Worm (Caenorhabditis elegans) whole organism, L3 larva: Measurements from ENCODE around the gene Y38C1AA.6.
A peak's percentile ranks its signal among the peaks of the same experiment; 100 is the strongest.

Experiments
- R02D3.7 ChIP-seq: fragments of 150-350 bp; optimal IDR thresholded peaks from 2 replicates; lab custom pipeline; 2014; ENCODE audit warnings: missing biosample characterization, missing genetic modification characterization
- ZK546.5 ChIP-seq: sonication (generic microtip); optimal IDR thresholded peaks from 2 replicates; lab custom pipeline; 2017; ENCODE audit warnings: missing biosample characterization, missing genetic modification characterization
- aly-2 ChIP-seq: fragments of 150-350 bp; optimal IDR thresholded peaks from 2 replicates; lab custom pipeline; 2014; ENCODE audit warnings: missing biosample characterization, missing genetic modification characterization
- ama-1 ChIP-seq: fragments of 150-350 bp; optimal IDR thresholded peaks from 2 replicates; lab custom pipeline; 2018
- ceh-16 ChIP-seq: sonication (generic microtip); optimal IDR thresholded peaks from 2 replicates; lab custom pipeline; 2017; ENCODE audit warnings: missing biosample characterization, missing genetic modification characterization
- ceh-28 ChIP-seq: fragments of 150-350 bp; optimal IDR thresholded peaks from 2 replicates; lab custom pipeline; 2014; ENCODE audit warnings: missing biosample characterization, missing genetic modification reagents, missing genetic modification characterization
- ceh-9 ChIP-seq: sonication (generic microtip); optimal IDR thresholded peaks from 2 replicates; lab custom pipeline; 2018; ENCODE audit warnings: missing biosample characterization, missing genetic modification characterization
- daf-12 ChIP-seq: fragments of 150-350 bp; optimal IDR thresholded peaks from 2 replicates; lab custom pipeline; 2014; ENCODE audit warnings: missing biosample characterization, missing genetic modification reagents, missing genetic modification characterization
- egl-27 ChIP-seq: sonication (generic microtip); optimal IDR thresholded peaks from 4 replicates; lab custom pipeline; 2017; ENCODE audit warnings: missing biosample characterization, missing genetic modification reagents, missing genetic modification characterization
- egl-5 ChIP-seq: fragments of 150-350 bp; optimal IDR thresholded peaks from 2 replicates; lab custom pipeline; 2017; ENCODE audit warnings: missing biosample characterization, missing genetic modification reagents, missing genetic modification characterization, inconsistent platforms
- elt-1 ChIP-seq: fragments of 150-350 bp; optimal IDR thresholded peaks from 2 replicates; lab custom pipeline; 2014; ENCODE audit warnings: missing biosample characterization, missing genetic modification characterization
- elt-2 ChIP-seq: sonication (generic microtip); optimal IDR thresholded peaks from 2 replicates; lab custom pipeline; 2016; ENCODE audit warnings: missing genetic modification reagents, mild to moderate bottlenecking, missing genetic modification characterization, missing compliant biosample characterization
- fkh-10 ChIP-seq: sonication (generic microtip); optimal IDR thresholded peaks from 2 replicates; lab custom pipeline; 2017; ENCODE audit warnings: missing biosample characterization, missing genetic modification reagents, missing genetic modification characterization
- fkh-2 ChIP-seq: fragments of 150-350 bp; optimal IDR thresholded peaks from 2 replicates; lab custom pipeline; 2014; ENCODE audit warnings: missing biosample characterization, missing genetic modification reagents, missing genetic modification characterization
- fos-1 ChIP-seq: fragments of 150-350 bp; optimal IDR thresholded peaks from 2 replicates; lab custom pipeline; 2014; ENCODE audit warnings: missing biosample characterization, missing genetic modification characterization
- hmg-11 ChIP-seq: sonication (generic microtip); optimal IDR thresholded peaks from 2 replicates; lab custom pipeline; 2016; ENCODE audit warnings: missing genetic modification characterization, missing compliant biosample characterization
- jun-1 ChIP-seq: fragments of 150-350 bp; optimal IDR thresholded peaks from 2 replicates; lab custom pipeline; 2014; ENCODE audit warnings: missing biosample characterization, missing genetic modification reagents, missing genetic modification characterization
- lin-15B ChIP-seq: fragments of 150-350 bp; optimal IDR thresholded peaks from 2 replicates; lab custom pipeline; 2014; ENCODE audit warnings: missing biosample characterization, missing genetic modification characterization
- lin-39 ChIP-seq: fragments of 150-350 bp; optimal IDR thresholded peaks from 2 replicates; lab custom pipeline; 2018; ENCODE audit warnings: missing biosample characterization, missing genetic modification reagents, missing genetic modification characterization
- lsy-12 ChIP-seq: sonication (generic microtip); optimal IDR thresholded peaks from 2 replicates; lab custom pipeline; 2016; ENCODE audit warnings: mild to moderate bottlenecking, missing genetic modification characterization, missing compliant biosample characterization
- mdl-1 ChIP-seq: fragments of 150-350 bp; optimal IDR thresholded peaks from 2 replicates; lab custom pipeline; 2014; ENCODE audit warnings: missing biosample characterization, missing genetic modification characterization
- mml-1 ChIP-seq: fragments of 150-350 bp; sonication (generic microtip); optimal IDR thresholded peaks from 3 replicates; lab custom pipeline; 2014; ENCODE audit warnings: missing biosample characterization, missing genetic modification characterization
- nfya-1 ChIP-seq: sonication (generic microtip); optimal IDR thresholded peaks from 2 replicates; lab custom pipeline; 2017; ENCODE audit warnings: missing genetic modification characterization, mild to moderate bottlenecking, missing compliant biosample characterization, antibody characterized with exemption, moderate library complexity; ENCODE audit not compliant: insufficient read depth
- nhr-11 ChIP-seq: fragments of 150-350 bp; optimal IDR thresholded peaks from 2 replicates; lab custom pipeline; 2014; ENCODE audit warnings: missing biosample characterization, missing genetic modification characterization
- nhr-12 ChIP-seq: fragments of 150-350 bp; optimal IDR thresholded peaks from 2 replicates; lab custom pipeline; 2014; ENCODE audit warnings: missing biosample characterization, missing genetic modification characterization
- nhr-23 ChIP-seq: fragments of 150-350 bp; optimal IDR thresholded peaks from 2 replicates; lab custom pipeline; 2014; ENCODE audit warnings: missing biosample characterization, missing genetic modification reagents, missing genetic modification characterization
- nhr-237 ChIP-seq: fragments of 150-350 bp; optimal IDR thresholded peaks from 2 replicates; lab custom pipeline; 2014; ENCODE audit warnings: missing biosample characterization, missing genetic modification characterization
- nhr-25 ChIP-seq: sonication (generic microtip); optimal IDR thresholded peaks from 2 replicates; lab custom pipeline; 2017; ENCODE audit warnings: missing biosample characterization, missing genetic modification characterization
- nhr-28 ChIP-seq: fragments of 150-350 bp; optimal IDR thresholded peaks from 2 replicates; lab custom pipeline; 2014; ENCODE audit warnings: missing biosample characterization, missing genetic modification characterization
- nhr-43 ChIP-seq: sonication (generic microtip); optimal IDR thresholded peaks from 2 replicates; lab custom pipeline; 2016; ENCODE audit warnings: mild to moderate bottlenecking, missing genetic modification characterization, missing compliant biosample characterization; ENCODE audit not compliant: poor library complexity, severe bottlenecking
- nhr-67 ChIP-seq: fragments of 150-350 bp; optimal IDR thresholded peaks from 2 replicates; lab custom pipeline; 2014; ENCODE audit warnings: missing biosample characterization, missing genetic modification characterization
- nhr-76 ChIP-seq: fragments of 150-350 bp; sonication (generic microtip); optimal IDR thresholded peaks from 5 replicates; lab custom pipeline; 2014; ENCODE audit warnings: missing biosample characterization, missing genetic modification characterization
- nhr-77 ChIP-seq: fragments of 150-350 bp; optimal IDR thresholded peaks from 2 replicates; lab custom pipeline; 2014; ENCODE audit warnings: missing biosample characterization, missing genetic modification characterization
- pha-4 ChIP-seq: fragments of 150-350 bp; optimal IDR thresholded peaks from 2 replicates; lab custom pipeline; 2014; ENCODE audit warnings: missing biosample characterization, missing genetic modification reagents, missing genetic modification characterization
- pqm-1 ChIP-seq: fragments of 150-350 bp; optimal IDR thresholded peaks from 2 replicates; lab custom pipeline; 2017; ENCODE audit warnings: missing biosample characterization, missing genetic modification characterization, inconsistent platforms
- skn-1 ChIP-seq: fragments of 150-350 bp; optimal IDR thresholded peaks from 2 replicates; lab custom pipeline; 2014; ENCODE audit warnings: missing biosample characterization, missing genetic modification characterization
- tbx-2 ChIP-seq: sonication (generic microtip); optimal IDR thresholded peaks from 2 replicates; lab custom pipeline; 2016; ENCODE audit warnings: mild to moderate bottlenecking, missing genetic modification characterization, missing compliant biosample characterization
- unc-39 ChIP-seq: sonication (generic microtip); optimal IDR thresholded peaks from 4 replicates; lab custom pipeline; 2017; ENCODE audit warnings: missing biosample characterization, missing genetic modification characterization
- ztf-11 ChIP-seq: fragments of 150-350 bp; optimal IDR thresholded peaks from 2 replicates; lab custom pipeline; 2014; ENCODE audit warnings: missing biosample characterization, missing genetic modification characterization
- ztf-4 ChIP-seq: fragments of 150-350 bp; optimal IDR thresholded peaks from 2 replicates; lab custom pipeline; 2014; ENCODE audit warnings: missing biosample characterization, missing genetic modification characterization

Y38C1AA.6 gene

DNA sequence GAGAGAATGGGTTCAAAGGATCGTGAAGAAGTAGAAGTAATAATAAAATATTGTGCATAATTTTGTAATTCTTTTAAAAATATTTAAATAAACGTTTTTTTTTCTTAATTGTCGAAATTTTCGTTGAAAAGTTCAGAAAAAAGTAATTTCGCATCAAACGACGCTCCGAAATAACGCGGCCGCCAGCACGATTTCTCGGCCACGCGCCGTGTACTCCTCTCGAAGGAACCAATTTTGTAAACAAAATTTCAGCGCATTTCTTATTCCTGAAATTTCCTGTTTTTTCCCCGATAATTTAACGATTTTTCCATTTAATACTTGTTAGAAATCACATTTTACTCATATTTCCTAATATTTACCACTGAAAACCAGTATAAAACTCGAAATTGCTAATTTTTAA lies 29.4 kb downstream of the Y38C1AA.6 start, which contains the start of gene Y38C1AA.12 (continued):
- TF ChIP-seq nhr-76 (tag; lab: Kevin White, UChicago) (no peak), nhr-12 (tag; lab: Kevin White, UChicago) (no peak)
- TF ChIP-seq, all 47 proteins: peak for 16

ce11 chrIV:194442-194841 lies 31.8 kb downstream of the Y38C1AA.6 start, which contains the start of gene csn-3:
csn-3 (plus strand) TSS chrIV:194742.
- TF ChIP-seq nfya-1 (tag; lab: Kevin White, UChicago), result no peak
- TF ChIP-seq ztf-11 (tag; lab: Kevin White, UChicago), result no peak
- no peak for TF ChIP-seq ama-1 (lab: Kevin White, UChicago)
- TF ChIP-seq nhr-77, result no peak

DNA sequence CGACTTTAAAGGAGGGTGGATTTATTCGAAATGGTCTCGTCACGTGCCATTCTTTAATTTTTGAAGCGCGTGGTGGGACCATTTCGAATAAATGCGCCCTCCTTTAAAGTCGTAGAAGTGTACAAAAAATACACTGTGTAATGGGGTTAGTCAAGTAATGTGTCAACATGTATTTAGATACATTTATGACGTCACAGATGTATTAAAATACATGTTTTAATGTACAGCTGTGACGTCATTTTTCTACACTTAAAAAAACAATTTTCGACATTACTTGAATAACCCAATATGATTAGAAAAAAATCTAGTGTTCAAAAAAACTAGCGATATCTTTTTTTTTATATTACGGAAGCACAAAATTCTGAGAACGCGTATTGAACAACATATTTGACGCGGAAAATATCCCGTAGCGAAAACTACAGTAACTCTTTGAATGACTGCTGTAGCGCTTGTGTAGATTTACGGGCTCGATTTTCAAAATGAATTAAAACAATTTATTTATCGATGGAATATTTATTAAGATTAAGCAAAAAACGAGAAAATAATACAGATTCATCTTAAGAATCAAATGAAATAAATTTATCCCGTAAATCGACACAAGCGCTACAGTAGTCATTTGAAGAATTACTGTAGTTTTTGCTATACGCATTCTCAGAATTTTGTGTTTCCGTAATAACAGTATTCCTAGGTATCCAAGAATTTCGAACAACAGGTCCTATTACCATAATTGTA lies 40.5 kb downstream of the Y38C1AA.6 start, which contains the start of gene gfrp-1:
Gene gfrp-1, plus strand, starts transcription at position 682 of the 732 bp plus-strand sequence.
- TF ChIP-seq nhr-28 (tag; lab: Kevin White, UChicago), result no peak
- no peak for TF ChIP-seq daf-12 (tag; lab: Kevin White, UChicago)
- no peak for TF ChIP-seq lin-15B (tag; lab: Kevin White, UChicago)
- TF ChIP-seq elt-2 (tag; lab: Kevin White, UChicago), result no peak
- TF ChIP-seq lsy-12 (tag; lab: Kevin White, UChicago), result no peak
- TF ChIP-seq nhr-11, result no peak
- TF ChIP-seq fos-1 (tag; lab: Kevin White, UChicago), result no peak

DNA sequence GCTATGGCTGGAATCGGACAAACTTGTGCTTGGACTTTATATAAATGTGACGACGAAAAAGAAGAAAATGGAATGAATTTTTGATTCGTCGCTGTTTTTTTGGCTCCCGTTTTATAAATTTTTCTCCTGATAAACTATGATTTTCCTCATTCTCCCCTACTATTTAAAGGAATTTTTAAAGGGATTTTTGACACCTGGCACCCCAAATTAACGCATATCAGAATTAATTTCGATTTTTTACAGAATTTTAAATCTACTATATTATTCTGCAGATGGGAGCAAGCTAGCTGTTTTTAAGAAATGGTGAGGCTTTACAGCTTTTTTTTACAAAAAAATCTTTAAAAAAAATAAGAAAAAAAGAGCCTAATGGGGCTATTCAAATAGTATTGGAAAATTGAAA lies 42.4 kb downstream of the Y38C1AA.6 start, which contains the start of gene coa-1:
Gene coa-1, plus strand, starts transcription at position 301 of the 400 bp plus-strand sequence.
- TF ChIP-seq lin-39 (tag; lab: Kevin White, UChicago) (no peak), fkh-10 (GFP tag; lab: Kevin White, UChicago) (no peak), nhr-28 (tag; lab: Kevin White, UChicago) (no peak), nfya-1 (tag; lab: Kevin White, UChicago) (no peak), tbx-2 (tag; lab: Kevin White, UChicago) (no peak), egl-5 (no peak), nhr-77 (no peak), ceh-9 (no peak), elt-1 (no peak), fos-1 (tag; lab: Kevin White, UChicago) (no peak), egl-27 (tag; lab: Kevin White, UChicago) (no peak), ceh-16 (tag; lab: Kevin White, UChicago) (no peak), mml-1 (tag; lab: Kevin White, UChicago) (no peak), nhr-25 (tag; lab: Kevin White, UChicago) (no peak)
- TF ChIP-seq, all 47 proteins: peak for 0

DNA sequence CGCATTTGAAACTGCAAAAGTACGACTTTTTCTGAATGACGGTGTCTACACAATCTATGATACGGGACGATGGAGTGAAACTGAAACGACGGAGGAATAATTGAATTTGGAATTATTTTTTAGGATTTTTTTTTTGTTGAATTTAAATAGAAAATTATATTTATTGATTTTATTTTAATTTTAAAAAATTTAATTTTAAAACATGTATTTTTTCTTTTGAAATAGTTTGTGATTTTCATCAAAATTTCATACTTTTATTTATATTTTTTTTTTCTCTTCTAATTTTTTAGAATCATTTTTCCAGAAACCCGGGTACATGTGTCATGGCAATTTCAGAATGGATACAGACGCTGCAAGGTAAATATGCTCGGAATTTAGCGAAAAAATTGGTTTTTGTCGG lies 45.3 kb downstream of the Y38C1AA.6 start, which contains the start of gene Y38C1AA.1:
Gene Y38C1AA.1, plus strand, starts transcription at position 301 of the 400 bp plus-strand sequence.
- no peak for TF ChIP-seq ceh-16 (tag; lab: Kevin White, UChicago)
- no peak for TF ChIP-seq nhr-43 (tag; lab: Kevin White, UChicago)
- TF ChIP-seq ceh-9, result no peak
- no peak for TF ChIP-seq ama-1 (lab: Kevin White, UChicago)
- TF ChIP-seq daf-12 (tag; lab: Kevin White, UChicago), result no peak
- no peak for TF ChIP-seq nhr-67 (tag; lab: Kevin White, UChicago)
- no peak for TF ChIP-seq pha-4 (tag; lab: Kevin White, UChicago)
- TF ChIP-seq fkh-10 (GFP tag; lab: Kevin White, UChicago), result no peak
- no peak for TF ChIP-seq nhr-77
- TF ChIP-seq ZK546.5 (tag; lab: Kevin White, UChicago), result no peak
- no peak for TF ChIP-seq ztf-4
- no peak for TF ChIP-seq aly-2 (tag; lab: Kevin White, UChicago)
- TF ChIP-seq elt-1, result no peak
- TF ChIP-seq fkh-2 (tag; lab: Kevin White, UChicago), result no peak

- TF ChIP-seq egl-5, result peak; percentile 23
- no peak for TF ChIP-seq nhr-43 (tag; lab: Kevin White, UChicago)
- TF ChIP-seq ceh-28 (tag; lab: Kevin White, UChicago), result peak; percentile 47
- no peak for TF ChIP-seq nhr-28 (tag; lab: Kevin White, UChicago)
- no peak for TF ChIP-seq nhr-237 (tag; lab: Kevin White, UChicago)
- TF ChIP-seq R02D3.7 (tag; lab: Kevin White, UChicago), result peak; percentile 2
- TF ChIP-seq mdl-1 (tag; lab: Kevin White, UChicago), result no peak
- TF ChIP-seq pqm-1 (tag; lab: Kevin White, UChicago), result peak; percentile 90
- peak; percentile 86 for TF ChIP-seq elt-2 (tag; lab: Kevin White, UChicago)
- TF ChIP-seq nhr-23 (tag; lab: Kevin White, UChicago), result peak; percentile 42
- TF ChIP-seq nfya-1 (tag; lab: Kevin White, UChicago), result peak; percentile 33
- no peak for TF ChIP-seq unc-39 (tag; lab: Kevin White, UChicago)
- no peak for TF ChIP-seq ztf-11 (tag; lab: Kevin White, UChicago)
- TF ChIP-seq jun-1, result peak; percentile 51
- TF ChIP-seq skn-1, result peak; percentile 15
- TF ChIP-seq fos-1 (tag; lab: Kevin White, UChicago), result no peak
- TF ChIP-seq hmg-11 (tag; lab: Kevin White, UChicago), result peak; percentile 76
- TF ChIP-seq mml-1 (tag; lab: Kevin White, UChicago), result no peak
- peak; percentile 55 for TF ChIP-seq pha-4 (tag; lab: Kevin White, UChicago)
Observed at ce11 chrIV:210591-210990, 48.0 kb downstream of the Y38C1AA.6 start.
